Worm (Caenorhabditis elegans): ENCODE measurements around the gene srh-149.
"Not testable (repeated sequence)": the region's sequence is repeated elsewhere in the genome, so short reads cannot be mapped to it uniquely, and the experiment has no call there.

Gene srh-149

DNA sequence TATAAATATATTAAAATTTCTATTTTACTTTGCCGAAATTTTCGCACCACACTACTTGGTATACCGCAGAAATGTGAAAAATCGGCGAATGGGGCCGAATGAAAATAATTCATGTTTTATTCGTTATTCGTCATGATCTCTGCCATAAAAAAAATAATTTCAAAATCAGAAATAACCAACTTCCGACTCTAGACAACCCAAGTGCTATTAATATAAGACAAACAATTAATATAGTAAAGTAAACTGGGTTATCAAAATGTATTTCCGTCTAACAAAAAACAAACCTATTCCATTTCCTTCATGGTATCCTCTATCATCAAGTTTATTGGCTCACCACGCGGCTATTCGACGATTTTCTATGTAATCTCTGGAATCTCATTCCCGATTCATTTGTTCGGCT lies 24.8 kb upstream of the srh-149 start, which contains the start of gene srh-293:
srh-293 (plus strand) TSS at position 301 of the 400 bp plus-strand sequence.
- TF ChIP-seq mdl-1 (tag; optimal IDR thresholded peaks at IDR 0.05) (no peak), blmp-1 (tag; optimal IDR thresholded peaks at IDR 0.05; ENCODE audit: insufficient read depth) (no peak), unc-55 (GFP tag; optimal IDR thresholded peaks at IDR 0.05) (no peak), sma-9 (GFP tag; optimal IDR thresholded peaks at IDR 0.05) (no peak), sma-9 (tag; optimal IDR thresholded peaks at IDR 0.05) (no peak), lin-11 (tag; optimal IDR thresholded peaks at IDR 0.05) (no peak), sma-3 (GFP tag; optimal IDR thresholded peaks at IDR 0.05) (no peak), C34F6.9 (tag; optimal IDR thresholded peaks at IDR 0.05) (no peak), Y55F3AM.14 (GFP tag; optimal IDR thresholded peaks at IDR 0.05) (no peak), nhr-23 (tag; optimal IDR thresholded peaks at IDR 0.05) (no peak), nhr-237 (tag; optimal IDR thresholded peaks at IDR 0.05) (no peak), snpc-4 (tag; optimal IDR thresholded peaks at IDR 0.05) (no peak), mbf-1 (tag; optimal IDR thresholded peaks at IDR 0.05) (no peak), nhr-11 (tag; optimal IDR thresholded peaks at IDR 0.05) (no peak)

DNA sequence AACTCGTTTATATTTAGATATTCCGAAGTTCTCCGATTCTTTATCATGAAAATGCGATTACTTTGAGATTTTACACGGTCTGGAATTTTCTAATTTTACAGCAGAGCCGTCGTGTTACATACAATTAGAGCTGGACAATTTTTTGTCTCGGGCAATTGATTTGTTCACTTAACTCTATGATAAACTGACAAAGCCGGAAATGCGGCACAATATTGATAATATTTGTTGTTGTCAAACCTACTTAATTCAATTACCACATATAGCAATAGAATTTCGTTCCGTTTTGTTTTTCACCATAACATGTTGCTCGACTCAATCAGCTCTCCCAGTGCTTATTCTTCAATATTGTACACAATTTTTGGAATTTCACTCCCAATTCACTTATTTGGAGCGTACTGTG lies 22.0 kb upstream of the srh-149 start, which contains the start of gene srh-299:
srh-299 (plus strand) TSS at position 301 of the 400 bp plus-strand sequence.
- TF ChIP-seq nhr-12 (tag; optimal IDR thresholded peaks at IDR 0.05) (no peak), egl-27 (tag; optimal IDR thresholded peaks at IDR 0.05) (no peak), lsy-2 (tag; optimal IDR thresholded peaks at IDR 0.05) (no peak), nhr-77 (tag; optimal IDR thresholded peaks at IDR 0.05) (no peak), blmp-1 (tag; optimal IDR thresholded peaks at IDR 0.05; ENCODE audit: insufficient read depth) (no peak), nhr-129 (tag; optimal IDR thresholded peaks at IDR 0.05) (no peak), sma-9 (GFP tag; optimal IDR thresholded peaks at IDR 0.05) (no peak), sma-9 (tag; optimal IDR thresholded peaks at IDR 0.05) (no peak), ceh-16 (tag; optimal IDR thresholded peaks at IDR 0.05) (no peak), sem-4 (tag; optimal IDR thresholded peaks at IDR 0.05) (no peak), mab-5 (tag; optimal IDR thresholded peaks at IDR 0.05) (no peak), ama-1 (optimal IDR thresholded peaks at IDR 0.05) (no peak)

DNA sequence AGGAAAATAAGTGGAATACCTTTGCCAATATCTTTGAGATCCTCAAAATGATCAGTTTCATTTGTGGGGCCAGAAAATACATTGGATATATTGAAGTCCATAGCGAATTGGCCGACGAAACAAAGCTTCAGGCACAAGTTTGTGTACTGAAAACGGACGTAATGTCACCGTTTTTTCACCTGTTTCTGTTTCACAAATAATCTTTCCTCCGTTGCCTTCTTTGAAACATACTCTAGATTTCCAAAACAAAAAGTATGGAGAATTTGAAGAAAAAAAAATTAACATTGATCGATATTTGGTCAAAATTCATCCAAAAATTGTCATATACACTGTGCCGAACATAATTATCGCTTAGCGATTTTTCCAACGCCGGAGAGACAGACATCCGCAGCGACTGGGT lies 21.6 kb upstream of the srh-149 start, which contains the start of gene srz-12:
srz-12 (minus strand) TSS at position 101 of the 400 bp plus-strand sequence.
- TF ChIP-seq sem-4 (tag; optimal IDR thresholded peaks at IDR 0.05) (no peak), C34F6.9 (tag; optimal IDR thresholded peaks at IDR 0.05) (no peak)

DNA sequence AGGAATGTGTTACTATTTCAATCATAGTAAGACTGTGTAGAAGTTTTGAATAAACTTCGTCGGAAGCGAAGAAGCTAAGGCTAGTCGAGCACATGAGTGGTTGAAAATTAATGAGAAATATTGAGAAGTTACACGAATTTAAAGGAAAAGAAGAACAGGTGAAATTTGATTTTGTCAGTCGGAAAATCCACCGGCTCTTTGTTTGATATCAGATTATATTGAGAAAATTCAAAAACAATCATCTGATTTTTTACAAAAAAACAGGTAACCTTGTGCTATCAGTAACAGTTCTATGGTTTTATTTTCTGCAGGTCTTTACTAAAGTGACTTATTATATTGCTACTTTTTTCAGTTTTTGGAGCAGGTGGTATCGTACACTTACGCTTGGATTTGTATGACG lies 17.3 kb upstream of the srh-149 start, which contains the start of gene srh-148:
srh-148 (minus strand) TSS at position 101 of the 400 bp plus-strand sequence.
- TF ChIP-seq gmeb-1 (tag; optimal IDR thresholded peaks at IDR 0.05), result no peak
- TF ChIP-seq nhr-10 (tag; optimal IDR thresholded peaks at IDR 0.05), result no peak
- no peak for TF ChIP-seq mbf-1 (tag; optimal IDR thresholded peaks at IDR 0.05)
- TF ChIP-seq sem-4 (tag; optimal IDR thresholded peaks at IDR 0.05), result no peak
- TF ChIP-seq nhr-25 (tag; optimal IDR thresholded peaks at IDR 0.05), result no peak
- no peak for TF ChIP-seq Y55F3AM.14 (GFP tag; optimal IDR thresholded peaks at IDR 0.05)
- TF ChIP-seq elt-3 (tag; optimal IDR thresholded peaks at IDR 0.05), result no peak
- no peak for TF ChIP-seq lin-13 (GFP tag; optimal IDR thresholded peaks at IDR 0.05)
- no peak for TF ChIP-seq ztf-1 (GFP tag; conservative IDR thresholded peaks at IDR 0.05)
- no peak for TF ChIP-seq mdl-1 (tag; optimal IDR thresholded peaks at IDR 0.05)
- TF ChIP-seq F13H6.1 (tag; optimal IDR thresholded peaks at IDR 0.05), result no peak
- no peak for TF ChIP-seq R02D3.7 (tag; optimal IDR thresholded peaks at IDR 0.05)
- no peak for TF ChIP-seq nhr-11 (tag; optimal IDR thresholded peaks at IDR 0.05)
- TF ChIP-seq skn-1 (tag; optimal IDR thresholded peaks at IDR 0.05), result no peak
- no peak for TF ChIP-seq lsy-2 (tag; optimal IDR thresholded peaks at IDR 0.05)
- TF ChIP-seq aly-2 (tag; optimal IDR thresholded peaks at IDR 0.05), result no peak

DNA sequence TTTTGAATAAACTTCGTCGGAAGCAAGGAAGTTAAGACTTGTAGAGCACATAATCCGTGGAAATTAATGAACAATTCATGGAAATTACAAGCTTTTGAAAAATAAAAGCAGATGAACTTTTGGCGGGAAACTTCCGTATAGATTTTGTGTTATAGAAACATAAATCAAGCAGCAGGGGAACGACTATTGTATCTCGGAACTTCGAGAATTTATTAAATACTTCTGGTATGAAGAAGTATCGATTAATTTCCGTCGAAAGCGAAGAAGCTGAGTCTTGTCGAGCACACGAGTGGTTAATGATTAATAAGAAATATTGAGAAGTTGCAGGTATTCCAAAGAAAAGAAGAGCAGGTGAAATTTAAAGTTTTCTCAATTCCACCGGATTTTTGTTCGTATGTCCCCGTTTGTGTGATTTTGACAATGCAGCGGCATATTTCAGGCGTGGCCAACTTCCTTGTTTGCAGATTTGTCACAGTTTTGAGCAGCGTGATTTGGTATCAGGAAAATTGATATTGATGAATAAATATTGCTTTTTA lies 9.3 kb upstream of the srh-149 start, which contains the start of gene srh-147:
srh-147 (minus strand) TSS at position 51 of the 536 bp plus-strand sequence.
- TF ChIP-seq ceh-16 (tag; optimal IDR thresholded peaks at IDR 0.05); nhr-77 (tag; optimal IDR thresholded peaks at IDR 0.05); unc-62 (GFP tag; optimal IDR thresholded peaks at IDR 0.05): not testable (repeated sequence)

Measured in whole organism, L2 larva.